Worm (Caenorhabditis elegans): ENCODE measurements around the gene C35B1.3.

ce11 chrIV:4052274-4052673 lies 28.7 kb upstream of the C35B1.3 start:
- TF ChIP-seq him-1 (tag; optimal IDR thresholded peaks at IDR 0.05), result no peak
- TF ChIP-seq W03F9.2 (tag; optimal IDR thresholded peaks at IDR 0.05), result no peak
- TF ChIP-seq dao-5 (tag; optimal IDR thresholded peaks at IDR 0.05), result no peak

Measured in whole organism, L4/young adult.